Worm (Caenorhabditis elegans): ENCODE data around the gene str-16.

ce11 chrV:3267950-3268349 is 31.3 kb downstream of the str-16 start, which contains the start of gene T28A11.18:
- TF ChIP-seq hmbx-1 (tag; optimal IDR thresholded peaks at IDR 0.05) (no peak), ama-1 (optimal IDR thresholded peaks at IDR 0.05) (no peak), flt-1 (GFP tag; IDR thresholded peaks at IDR 0.05) (no peak)

Measured in whole organism, early embryonic.